Worm (Caenorhabditis elegans): ENCODE data around the gene rpl-23.

rpl-23 gene

DNA sequence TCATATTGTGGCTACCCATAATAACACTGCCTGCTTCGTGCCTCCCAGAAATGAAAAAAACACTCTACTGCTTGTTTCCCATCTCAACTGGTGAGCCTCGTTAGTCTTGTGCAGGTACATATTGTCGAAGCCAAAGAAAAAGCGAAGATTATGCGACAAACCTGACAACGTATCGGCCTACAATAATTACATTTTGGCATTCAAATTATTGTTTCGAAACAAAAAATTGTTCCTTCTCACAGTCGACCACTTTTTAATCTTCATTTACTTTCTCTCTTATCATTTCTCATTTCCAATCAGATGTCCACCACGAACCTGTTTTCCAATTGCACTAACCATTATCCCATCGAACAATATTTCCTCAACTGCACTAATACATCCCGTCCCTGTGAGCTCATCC lies 37.2 kb upstream of the rpl-23 start, which contains the start of gene B0244.15:
Gene B0244.15 (plus strand): TSS at position 301 of the 400 bp plus-strand sequence.
- no peak for TF ChIP-seq ceh-83 (GFP tag; optimal IDR thresholded peaks at IDR 0.05)
- no peak for TF ChIP-seq bed-3 (GFP tag; optimal IDR thresholded peaks at IDR 0.05)
- no peak for TF ChIP-seq nhr-237 (tag; optimal IDR thresholded peaks at IDR 0.05)
- TF ChIP-seq nhr-12 (tag; optimal IDR thresholded peaks at IDR 0.05): no peak
- no peak for TF ChIP-seq elt-3 (tag; optimal IDR thresholded peaks at IDR 0.05)
- no peak for TF ChIP-seq elt-1 (tag; optimal IDR thresholded peaks at IDR 0.05; ENCODE audit: borderline replicate concordance, insufficient read depth)
- TF ChIP-seq mls-2 (tag; optimal IDR thresholded peaks at IDR 0.05): no peak

DNA sequence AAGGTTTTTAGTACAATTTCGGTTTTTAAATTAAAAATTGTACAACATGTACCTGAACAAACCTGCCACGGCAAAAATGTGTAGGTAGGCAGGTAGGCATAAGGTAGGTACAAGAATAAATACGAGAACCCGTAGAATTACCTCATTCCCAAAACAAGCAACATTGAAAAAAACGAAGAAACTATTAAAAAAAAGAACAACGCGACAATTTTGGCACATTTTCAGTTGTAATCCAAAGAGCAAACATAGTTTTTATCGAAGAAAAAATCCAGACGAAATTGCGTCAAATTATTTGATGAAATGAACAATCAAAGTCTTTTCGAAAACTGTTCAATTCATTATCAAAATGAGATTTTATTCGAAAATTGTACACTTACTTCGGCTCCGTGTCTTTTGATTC lies 34.7 kb upstream of the rpl-23 start, which contains the start of gene B0244.16:
Gene B0244.16 (plus strand): TSS at position 301 of the 400 bp plus-strand sequence.
- TF ChIP-seq flh-1 (GFP tag; optimal IDR thresholded peaks at IDR 0.05) (no peak), ceh-39 (tag; optimal IDR thresholded peaks at IDR 0.05) (no peak)

DNA sequence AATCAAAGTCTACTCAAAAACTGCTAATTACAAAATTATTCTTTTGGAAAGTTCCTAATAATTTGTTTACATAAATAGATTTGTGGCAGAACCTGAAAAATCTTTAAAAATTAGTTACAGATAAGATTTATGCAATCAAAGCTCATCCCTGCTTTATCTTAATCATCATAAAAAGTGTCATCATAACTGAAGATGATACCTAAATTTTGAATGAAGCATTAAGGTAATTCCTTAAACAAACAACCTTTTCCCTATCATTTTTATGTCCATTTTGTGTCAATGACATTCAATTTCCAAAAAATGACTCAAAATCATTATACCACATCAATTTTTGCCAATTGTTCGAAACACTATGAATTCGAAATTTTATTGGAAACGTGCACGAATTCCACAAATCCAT lies 31.8 kb upstream of the rpl-23 start, which contains the start of gene B0244.6:
Gene B0244.6 (plus strand): TSS at position 301 of the 400 bp plus-strand sequence.
- no peak for TF ChIP-seq hlh-1 (tag; optimal IDR thresholded peaks at IDR 0.05)
- no peak for TF ChIP-seq elt-3 (tag; optimal IDR thresholded peaks at IDR 0.05)
- no peak for TF ChIP-seq ham-2 (GFP tag; optimal IDR thresholded peaks at IDR 0.05)
- TF ChIP-seq ces-1 (GFP tag; optimal IDR thresholded peaks at IDR 0.05): no peak
- no peak for TF ChIP-seq nhr-28 (tag; optimal IDR thresholded peaks at IDR 0.05)
- TF ChIP-seq tbx-8 (GFP tag; optimal IDR thresholded peaks at IDR 0.05): no peak
- TF ChIP-seq sem-2 (GFP tag; optimal IDR thresholded peaks at IDR 0.05): no peak
- TF ChIP-seq nhr-2 (tag; optimal IDR thresholded peaks at IDR 0.05): no peak
- no peak for TF ChIP-seq unc-39 (tag; optimal IDR thresholded peaks at IDR 0.05)
- TF ChIP-seq mls-2 (tag; optimal IDR thresholded peaks at IDR 0.05): no peak
- no peak for TF ChIP-seq nhr-237 (tag; optimal IDR thresholded peaks at IDR 0.05)
- TF ChIP-seq sptf-1 (tag; optimal IDR thresholded peaks at IDR 0.05): no peak

- no peak for TF ChIP-seq cnd-1 (tag; optimal IDR thresholded peaks at IDR 0.05)
- TF ChIP-seq mls-2 (tag; optimal IDR thresholded peaks at IDR 0.05): no peak
- TF ChIP-seq hlh-1 (tag; optimal IDR thresholded peaks at IDR 0.05): no peak
- no peak for TF ChIP-seq drap-1 (GFP tag; optimal IDR thresholded peaks at IDR 0.05)
Observed at ce11 chrIII:5734905-5735304, 29.0 kb upstream of the rpl-23 start, which contains the start of gene B0244.10. Gene B0244.10 (plus strand): TSS chrIII:5735158.

- TF ChIP-seq unc-120 (tag; optimal IDR thresholded peaks at IDR 0.05; ENCODE audit: poor library complexity, severe bottlenecking) (no peak), sptf-1 (tag; optimal IDR thresholded peaks at IDR 0.05) (no peak), zip-8 (tag; optimal IDR thresholded peaks at IDR 0.05) (no peak), pha-4 (tag; optimal IDR thresholded peaks at IDR 0.05) (no peak), ceh-83 (GFP tag; optimal IDR thresholded peaks at IDR 0.05) (no peak), bed-3 (GFP tag; optimal IDR thresholded peaks at IDR 0.05) (no peak), elt-3 (tag; optimal IDR thresholded peaks at IDR 0.05) (no peak), ham-2 (GFP tag; optimal IDR thresholded peaks at IDR 0.05) (no peak), mab-5 (tag; optimal IDR thresholded peaks at IDR 0.05) (no peak), blmp-1 (tag; optimal IDR thresholded peaks at IDR 0.05) (no peak), nhr-237 (tag; optimal IDR thresholded peaks at IDR 0.05) (no peak), sem-2 (GFP tag; optimal IDR thresholded peaks at IDR 0.05) (no peak), nhr-12 (tag; optimal IDR thresholded peaks at IDR 0.05) (no peak), mep-1 (tag; optimal IDR thresholded peaks at IDR 0.05) (no peak), ztf-11 (tag; optimal IDR thresholded peaks at IDR 0.05) (no peak), ceh-39 (tag; optimal IDR thresholded peaks at IDR 0.05) (no peak), snpc-4 (tag; optimal IDR thresholded peaks at IDR 0.05) (no peak), flh-1 (GFP tag; optimal IDR thresholded peaks at IDR 0.05) (no peak), lin-13 (tag; optimal IDR thresholded peaks at IDR 0.05) (no peak)
Observed at ce11 chrIII:5734328-5734727, 28.4 kb upstream of the rpl-23 start.

DNA sequence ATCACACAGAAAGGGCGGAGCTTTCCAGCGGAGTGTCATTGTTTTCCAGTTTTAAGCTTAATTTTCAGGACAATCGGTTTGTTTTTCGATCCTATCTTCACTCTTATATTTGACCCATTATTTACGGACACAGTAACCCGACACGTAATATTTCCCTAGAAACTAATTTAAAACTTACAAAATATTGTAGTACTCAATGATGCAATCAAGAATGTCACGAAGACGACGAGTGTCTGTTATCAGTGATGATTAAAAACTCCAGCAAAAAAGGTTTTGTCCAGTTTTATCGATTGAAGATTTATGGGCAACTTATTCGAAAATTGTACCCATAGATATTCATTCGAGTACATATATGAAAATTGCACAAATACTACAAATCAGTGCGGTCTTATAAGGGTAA lies 27.0 kb upstream of the rpl-23 start, which contains the start of gene B0244.17:
Gene B0244.17 (plus strand): TSS at position 301 of the 400 bp plus-strand sequence.
- TF ChIP-seq ces-1 (GFP tag; optimal IDR thresholded peaks at IDR 0.05) (no peak), ceh-83 (GFP tag; optimal IDR thresholded peaks at IDR 0.05) (no peak), cnd-1 (tag; optimal IDR thresholded peaks at IDR 0.05) (no peak), ham-2 (GFP tag; optimal IDR thresholded peaks at IDR 0.05) (no peak), bed-3 (GFP tag; optimal IDR thresholded peaks at IDR 0.05) (no peak), lsy-2 (tag; optimal IDR thresholded peaks at IDR 0.05) (no peak), M03D4.4 (tag; optimal IDR thresholded peaks at IDR 0.05) (no peak), lin-32 (GFP tag; optimal IDR thresholded peaks at IDR 0.05) (no peak), drap-1 (GFP tag; optimal IDR thresholded peaks at IDR 0.05) (no peak), ceh-43 (GFP tag; optimal IDR thresholded peaks at IDR 0.05) (no peak), pha-4 (tag; optimal IDR thresholded peaks at IDR 0.05) (no peak), snpc-4 (tag; optimal IDR thresholded peaks at IDR 0.05) (no peak), hlh-1 (tag; optimal IDR thresholded peaks at IDR 0.05) (no peak), mab-5 (tag; optimal IDR thresholded peaks at IDR 0.05) (no peak), mep-1 (tag; optimal IDR thresholded peaks at IDR 0.05) (no peak)

Measured in whole organism, mixed stage, embryonic.